Fruit fly (Drosophila melanogaster): ENCODE measurements around the gene CG10979.

Gene CG10979

dm6 chr3R:5791497-5791896 lies 3.0 kb upstream of the CG10979 start, which contains the start of gene Hpf1 (continued):
- TF ChIP-seq bowl (GFP tag; IDR thresholded peaks at IDR 0.05) (peak; percentile 92), CG4820 (GFP tag; optimal IDR thresholded peaks at IDR 0.05) (peak; percentile 97), run (tag; optimal IDR thresholded peaks at IDR 0.05) (peak; percentile 93), Dip3 (GFP tag; optimal IDR thresholded peaks at IDR 0.05) (peak; percentile 99), Dek (tag; optimal IDR thresholded peaks at IDR 0.05) (peak; percentile 97), Dll (GFP tag; IDR thresholded peaks at IDR 0.05; ENCODE audit: partially characterized antibody) (peak; percentile 55; the same call in 3 of the 4 replicates), CG12659 (GFP tag; optimal IDR thresholded peaks at IDR 0.05) (peak; percentile 99), CG1024 (GFP tag; IDR thresholded peaks at IDR 0.05) (peak; percentile 89), trh (GFP tag; optimal IDR thresholded peaks at IDR 0.05) (peak; percentile 96), Bgb (GFP tag; IDR thresholded peaks at IDR 0.05; ENCODE audit: partially characterized antibody) (0 out of 2 replicates have a peak, but pooled peaks have one; percentile 16), chm (GFP tag; IDR thresholded peaks at IDR 0.05) (peak; percentile 95), CG17328 (GFP tag; IDR thresholded peaks at IDR 0.05) (peak; percentile 96), CG7786 (GFP tag; optimal IDR thresholded peaks at IDR 0.05) (peak; percentile 99), slou (GFP tag; optimal IDR thresholded peaks at IDR 0.05) (peak; percentile 96), Lpt (GFP tag; optimal IDR thresholded peaks at IDR 0.05) (no peak), CG13424 (tag; optimal IDR thresholded peaks at IDR 0.05) (peak; percentile 98), maf-S (GFP tag; optimal IDR thresholded peaks at IDR 0.05) (peak; percentile 98), CG30431 (GFP tag; optimal IDR thresholded peaks at IDR 0.05) (peak; percentile 98), HmgD (GFP tag; optimal IDR thresholded peaks at IDR 0.05) (peak; percentile 98), repo (GFP tag; optimal IDR thresholded peaks at IDR 0.05) (peak; percentile 97), CG10979 (tag; optimal IDR thresholded peaks at IDR 0.05) (peak; percentile 98), CG18476 (GFP tag; optimal IDR thresholded peaks at IDR 0.05) (peak; percentile 96), lbe (GFP tag; optimal IDR thresholded peaks at IDR 0.05) (peak; percentile 99), sd (tag; optimal IDR thresholded peaks at IDR 0.05) (peak; percentile 94), sug (tag; optimal IDR thresholded peaks at IDR 0.05) (peak; percentile 97), lilli (GFP tag; optimal IDR thresholded peaks at IDR 0.05) (peak; percentile 99), CG7963 (GFP tag; IDR thresholded peaks at IDR 0.05; ENCODE audit: partially characterized antibody) (no peak), CG2678 (tag; optimal IDR thresholded peaks at IDR 0.05) (peak; percentile 99), ara (GFP tag; IDR thresholded peaks at IDR 0.05) (peak; percentile 96), CG3065 (GFP tag; optimal IDR thresholded peaks at IDR 0.05) (peak; percentile 98), CG33213 (GFP tag; optimal IDR thresholded peaks at IDR 0.05) (peak; percentile 98), stc (GFP tag; IDR thresholded peaks at IDR 0.05) (peak; percentile 96), gsb (GFP tag; IDR thresholded peaks at IDR 0.05) (peak; percentile 96), CG8290 (GFP tag; optimal IDR thresholded peaks at IDR 0.05) (peak; percentile 92), CG8290 (tag; optimal IDR thresholded peaks at IDR 0.05) (peak; percentile 82 to 98), ken (GFP tag; IDR thresholded peaks at IDR 0.05) (peak; percentile 97), Usf (GFP tag; optimal IDR thresholded peaks at IDR 0.05) (peak; percentile 95), bbx (GFP tag; IDR thresholded peaks at IDR 0.05; ENCODE audit: partially characterized antibody) (no peak)

- TF ChIP-seq abd-A (tag; optimal IDR thresholded peaks at IDR 0.05) = no peak
- TF ChIP-seq CG11723 (GFP tag; optimal IDR thresholded peaks at IDR 0.05) = no peak
- TF ChIP-seq gfzf (GFP tag; optimal IDR thresholded peaks at IDR 0.05) = no peak
- TF ChIP-seq CG7372 (GFP tag; IDR thresholded peaks at IDR 0.05) = no peak
- TF ChIP-seq CG1602 (GFP tag; optimal IDR thresholded peaks at IDR 0.05) = no peak
- TF ChIP-seq CG1603 (tag; optimal IDR thresholded peaks at IDR 0.05) = no peak
- TF ChIP-seq ssp (GFP tag; IDR thresholded peaks at IDR 0.05) = no peak
- TF ChIP-seq CG17186 (GFP tag; optimal IDR thresholded peaks at IDR 0.05) = no peak
- TF ChIP-seq Vsx1 (GFP tag; optimal IDR thresholded peaks at IDR 0.05) = no peak
- no peak for TF ChIP-seq CG7928 (GFP tag; optimal IDR thresholded peaks at IDR 0.05)
- TF ChIP-seq CG10321 (GFP tag; IDR thresholded peaks at IDR 0.05) = no peak
Observed at dm6 chr3R:5797709-5798108, 3.2 kb downstream of the CG10979 start.
